Worm (Caenorhabditis elegans): ENCODE results near the gene pgp-1.

The pgp-1 gene

ce11 chrIV:12567176-12567892, 31.6 kb downstream of the pgp-1 start, which contains the start of the genes hsb-1 and let-99 (continued):
- TF ChIP-seq akir-1 (GFP tag; optimal IDR thresholded peaks at IDR 0.05) (no peak), F37B4.10 (GFP tag; IDR thresholded peaks at IDR 0.05) (no peak), F39B2.1 (GFP tag; IDR thresholded peaks at IDR 0.05) (no peak), T26A5.8 (tag; optimal IDR thresholded peaks at IDR 0.05) (no peak), egl-18 (GFP tag; IDR thresholded peaks at IDR 0.05) (no peak), sdz-38 (tag; optimal IDR thresholded peaks at IDR 0.05) (no peak), Y53F4B.3 (GFP tag; IDR thresholded peaks at IDR 0.05) (no peak), tbx-9 (tag; optimal IDR thresholded peaks at IDR 0.05; ENCODE audit: borderline replicate concordance) (no peak), B0035.1 (tag; optimal IDR thresholded peaks at IDR 0.05) (no peak), chd-7 (tag; optimal IDR thresholded peaks at IDR 0.05) (no peak), efl-1 (GFP tag; optimal IDR thresholded peaks at IDR 0.05) (peak; percentile 82), attf-3 (GFP tag; conservative IDR thresholded peaks at IDR 0.05) (no peak), nhr-90 (tag; optimal IDR thresholded peaks at IDR 0.05) (no peak), cebp-2 (GFP tag; IDR thresholded peaks at IDR 0.05) (no peak), ztf-18 (tag; optimal IDR thresholded peaks at IDR 0.05) (no peak), aptf-3 (GFP tag; IDR thresholded peaks at IDR 0.05) (no peak), hsf-1 (GFP tag; IDR thresholded peaks at IDR 0.05) (peak; percentile 95), sea-2 (GFP tag; IDR thresholded peaks at IDR 0.05) (no peak), ztf-28 (GFP tag; IDR thresholded peaks at IDR 0.05) (no peak), F57A8.1 (GFP tag; optimal IDR thresholded peaks at IDR 0.05) (no peak), lsl-1 (GFP tag; optimal IDR thresholded peaks at IDR 0.05) (peak; percentile 91), ztf-6 (GFP tag; IDR thresholded peaks at IDR 0.05) (no peak), snpc-3.4 (tag; optimal IDR thresholded peaks at IDR 0.05) (peak; percentile 29), madf-6 (GFP tag; IDR thresholded peaks at IDR 0.05) (peak; percentile 91), cebp-1 (GFP tag; IDR thresholded peaks at IDR 0.05) (no peak), cebp-1 (tag; optimal IDR thresholded peaks at IDR 0.05) (peak; percentile 23), unc-62 (GFP tag; optimal IDR thresholded peaks at IDR 0.05) (no peak)

DNA sequence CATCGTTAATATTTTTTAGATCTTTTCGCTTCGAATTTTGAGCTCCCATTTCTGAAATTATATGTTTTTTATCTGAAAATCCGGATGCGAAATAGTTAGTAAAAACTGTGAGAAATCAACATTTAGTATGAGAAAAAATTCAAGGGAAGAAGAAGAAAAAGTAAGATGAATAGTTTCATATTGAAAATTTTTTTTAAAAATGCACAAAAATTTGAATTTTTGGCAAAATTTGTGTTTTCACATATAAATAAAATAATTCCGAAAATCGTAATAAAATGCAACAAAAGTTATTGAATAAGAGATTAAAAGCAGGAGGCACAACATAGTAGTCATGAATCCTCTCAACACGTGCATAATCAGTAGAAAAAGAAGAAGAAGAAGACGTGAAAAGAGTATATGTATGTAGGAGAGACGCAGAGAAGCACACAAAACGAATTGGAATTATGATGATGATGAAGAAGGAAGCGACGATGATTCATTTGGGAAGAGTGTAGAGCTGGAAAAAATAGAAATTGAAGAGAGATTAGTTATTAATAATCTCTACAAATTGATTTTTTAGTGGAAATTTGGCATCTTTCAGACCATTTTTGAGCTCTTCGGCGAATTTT, 32.9 kb downstream of the pgp-1 start, which contains the start of gene eak-7:
Gene eak-7, minus strand, starts transcription at position 51 of the 608 bp plus-strand sequence.
- TF ChIP-seq hsf-1 (GFP tag; IDR thresholded peaks at IDR 0.05) (0 out of 2 replicates have a peak, but pooled peaks have one; percentile 28), K11D2.4 (GFP tag; IDR thresholded peaks at IDR 0.05) (no peak), F39B2.1 (GFP tag; IDR thresholded peaks at IDR 0.05) (no peak)

DNA sequence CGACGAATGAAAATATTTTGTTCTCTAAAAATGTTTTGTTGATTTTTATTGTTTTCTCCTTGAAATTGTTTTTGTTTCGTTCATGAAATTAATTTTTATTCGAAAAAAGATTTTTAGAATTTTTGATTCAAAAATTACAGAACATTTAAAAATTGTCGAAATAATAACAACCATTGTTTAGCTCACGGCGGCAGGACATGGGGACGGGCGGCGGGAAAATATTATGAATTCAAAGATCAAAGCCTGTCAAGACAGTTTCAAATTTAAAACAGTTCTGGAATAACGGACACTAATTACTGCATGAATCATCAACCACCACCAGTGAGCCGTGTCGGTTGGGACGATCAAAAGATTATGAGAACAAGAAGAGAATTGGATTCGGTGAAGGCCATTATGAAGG, 38.4 kb downstream of the pgp-1 start, which contains the start of gene snb-7:
Gene snb-7, plus strand, starts transcription at position 301 of the 400 bp plus-strand sequence.
- TF ChIP-seq Y56A3A.18 (GFP tag; IDR thresholded peaks at IDR 0.05) = 0 out of 2 replicates have a peak, but pooled peaks have one; percentile 26
- TF ChIP-seq unc-130 (GFP tag; optimal IDR thresholded peaks at IDR 0.05) = no peak
- TF ChIP-seq ceh-91 (GFP tag; IDR thresholded peaks at IDR 0.05) = no peak
- TF ChIP-seq madf-3 (GFP tag; IDR thresholded peaks at IDR 0.05) = 0 out of 2 replicates have a peak, but pooled peaks have one; percentile 61
- no peak for TF ChIP-seq attf-5 (GFP tag; optimal IDR thresholded peaks at IDR 0.05)

ce11 chrIV:12558925-12559450, 40.0 kb downstream of the pgp-1 start, which contains the start of the genes ZK795.2 and ZK795.3:
Gene ZK795.2 (minus strand): TSS chrIV:12558975.
Gene ZK795.3 (plus strand): TSS chrIV:12559365.
- TF ChIP-seq Y79H2A.3 (GFP tag; conservative IDR thresholded peaks at IDR 0.05) = no peak
- TF ChIP-seq aptf-2 (GFP tag; conservative IDR thresholded peaks at IDR 0.05) = no peak
- peak; percentile 35 for TF ChIP-seq F23B12.7 (tag; optimal IDR thresholded peaks at IDR 0.05; ENCODE audit: insufficient read depth)
- TF ChIP-seq F52B5.7 (tag; optimal IDR thresholded peaks at IDR 0.05) = no peak
- TF ChIP-seq zim-3 (tag; optimal IDR thresholded peaks at IDR 0.05) = no peak
- TF ChIP-seq dpl-1 (GFP tag; optimal IDR thresholded peaks at IDR 0.05) = peak; percentile 86
- TF ChIP-seq F33H1.4 (GFP tag; IDR thresholded peaks at IDR 0.05) = peak; percentile 51
- TF ChIP-seq efl-1 (GFP tag; optimal IDR thresholded peaks at IDR 0.05) = peak; percentile 87
- TF ChIP-seq aptf-3 (GFP tag; IDR thresholded peaks at IDR 0.05) = no peak
- TF ChIP-seq D2030.7 (GFP tag; IDR thresholded peaks at IDR 0.05) = peak; percentile 31; the same call in 1 of the 2 replicates
- TF ChIP-seq nhr-179 (tag; optimal IDR thresholded peaks at IDR 0.05) = no peak
- no peak for TF ChIP-seq K12H6.12 (tag; optimal IDR thresholded peaks at IDR 0.05)
- TF ChIP-seq Y95B8A.8 (GFP tag; IDR thresholded peaks at IDR 0.05) = no peak
